ENCODE assay signal across 1 fruit fly cellular context in the genomic region with DNA sequence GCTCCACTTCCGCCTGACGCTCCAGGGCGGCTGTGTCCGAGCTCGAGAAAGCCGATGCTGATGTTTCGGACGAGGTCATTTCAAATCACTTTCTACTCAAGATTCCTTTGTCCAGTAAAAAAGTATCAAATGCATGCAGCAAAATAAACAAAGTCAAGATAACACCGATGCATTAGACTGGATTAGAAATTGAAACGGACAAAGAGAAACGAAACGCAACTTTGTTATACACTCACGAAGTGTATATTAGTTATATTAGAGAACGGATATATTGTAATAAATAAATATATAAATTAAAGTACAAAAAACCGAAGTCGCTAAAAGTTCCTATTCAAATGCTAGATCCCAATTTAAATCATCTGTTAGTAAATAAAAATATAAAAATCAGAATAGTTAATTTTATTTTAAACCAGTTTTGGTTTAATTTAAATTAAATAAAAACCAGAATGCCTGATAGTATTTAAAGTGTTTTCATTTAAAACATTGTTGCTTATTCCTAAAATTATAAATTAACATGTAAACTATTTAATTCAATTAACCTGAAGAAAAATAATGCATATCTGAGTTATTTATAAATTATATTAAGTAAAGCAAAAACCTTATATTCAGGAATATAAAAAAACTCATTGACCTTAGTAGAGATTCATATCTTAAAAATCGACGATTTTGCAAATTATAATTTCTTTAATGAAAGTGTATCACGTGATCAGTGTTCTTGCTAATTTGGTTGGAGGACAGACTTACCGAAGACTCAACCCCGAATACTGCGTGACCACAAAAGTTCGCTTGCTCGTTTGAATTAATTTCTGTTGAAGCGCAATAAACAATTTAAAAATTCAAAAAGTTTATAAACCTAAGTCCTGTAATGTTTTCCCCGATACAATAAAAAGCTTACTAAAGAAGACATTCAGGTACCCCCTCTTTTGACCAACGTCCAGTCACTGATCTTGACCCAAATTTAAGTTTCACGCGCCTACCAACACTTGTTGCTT.
TF ChIP-seq lines count a peak whose summit lies in the region.

A gene (minus strand): TSS at position 164 of the 992 bp plus-strand sequence.

TF ChIP-seq in whole organism, embryonic, 481 proteins besides CTCF, POLR2A, EP300 and RAD21 (continued from another document and continues in another):
- TF ChIP-seq CG10274 (GFP tag; optimal IDR thresholded peaks at IDR 0.05; lab: Kevin White, UChicago), result no peak
- no peak for TF ChIP-seq CG8478 (optimal IDR thresholded peaks at IDR 0.05; lab: Kevin White, UChicago)
- TF ChIP-seq Max (GFP tag; optimal IDR thresholded peaks at IDR 0.05; lab: Kevin White, UChicago), result no peak
- TF ChIP-seq pita (GFP tag; optimal IDR thresholded peaks at IDR 0.05; lab: Kevin White, UChicago), result peak; percentile 83
- TF ChIP-seq CG8388 (GFP tag; optimal IDR thresholded peaks at IDR 0.05; lab: Kevin White, UChicago), result peak; percentile 78
- peak; percentile 67 for TF ChIP-seq B-H1 (GFP tag; IDR thresholded peaks at IDR 0.05; lab: Robert Waterston, UW)
- TF ChIP-seq CG16813 (GFP tag; IDR thresholded peaks at IDR 0.05; lab: Robert Waterston, UW; ENCODE audit: partially characterized antibody), result no peak
- peak; percentile 52 for TF ChIP-seq ind (GFP tag; optimal IDR thresholded peaks at IDR 0.05; lab: Kevin White, UChicago)
- no peak for TF ChIP-seq crol (GFP tag; IDR thresholded peaks at IDR 0.05; lab: Robert Waterston, UW)
- TF ChIP-seq eyg (GFP tag; optimal IDR thresholded peaks at IDR 0.05; lab: Kevin White, UChicago), result no peak
- TF ChIP-seq gfzf (GFP tag; optimal IDR thresholded peaks at IDR 0.05; lab: Kevin White, UChicago), result peak; percentile 61
- no peak for TF ChIP-seq wek (GFP tag; optimal IDR thresholded peaks at IDR 0.05; lab: Kevin White, UChicago)
- peak; percentile 70 for TF ChIP-seq CG15696 (tag; optimal IDR thresholded peaks at IDR 0.05; lab: Kevin White, UChicago)
- TF ChIP-seq dati (GFP tag; IDR thresholded peaks at IDR 0.05; lab: Robert Waterston, UW), result no peak
- peak; percentile 89 for TF ChIP-seq CG3995 (GFP tag; optimal IDR thresholded peaks at IDR 0.05; lab: Kevin White, UChicago)
- peak; percentile 58 for TF ChIP-seq pzg (GFP tag; optimal IDR thresholded peaks at IDR 0.05; lab: Kevin White, UChicago)
- no peak for TF ChIP-seq Hey (tag; optimal IDR thresholded peaks at IDR 0.05; lab: Kevin White, UChicago)
- TF ChIP-seq CG10979 (tag; optimal IDR thresholded peaks at IDR 0.05; lab: Kevin White, UChicago), result peak; percentile 76
- peak; percentile 18 for TF ChIP-seq CG16815 (GFP tag; optimal IDR thresholded peaks at IDR 0.05; lab: Kevin White, UChicago)
- TF ChIP-seq CG6272 (GFP tag; IDR thresholded peaks at IDR 0.05; lab: Robert Waterston, UW), result no peak; the same call in 1 of the 2 replicates
- peak; percentile 35 for TF ChIP-seq CG12155 (GFP tag; optimal IDR thresholded peaks at IDR 0.05; lab: Kevin White, UChicago)
- peak; percentile 39 for TF ChIP-seq CG6683 (GFP tag; optimal IDR thresholded peaks at IDR 0.05; lab: Kevin White, UChicago)
- no peak for TF ChIP-seq hbn (GFP tag; IDR thresholded peaks at IDR 0.05; lab: Robert Waterston, UW; ENCODE audit: partially characterized antibody)
- TF ChIP-seq CG32532 (GFP tag; IDR thresholded peaks at IDR 0.05; lab: Robert Waterston, UW), result peak; percentile 92
- no peak for TF ChIP-seq gt (GFP tag; IDR thresholded peaks at IDR 0.05; lab: Robert Waterston, UW)
- peak; percentile 92 for TF ChIP-seq gem (tag; optimal IDR thresholded peaks at IDR 0.05; lab: Kevin White, UChicago)
- TF ChIP-seq CG10366 (GFP tag; IDR thresholded peaks at IDR 0.05; lab: Robert Waterston, UW), result peak; percentile 84
- TF ChIP-seq CG6791 (GFP tag; IDR thresholded peaks at IDR 0.05; lab: Robert Waterston, UW; ENCODE audit: partially characterized antibody), result no peak
- peak; percentile 25; the same call in 1 of the 2 replicates for TF ChIP-seq peb (GFP tag; IDR thresholded peaks at IDR 0.05; lab: Robert Waterston, UW)
- peak; percentile 25 for TF ChIP-seq CG8281 (tag; optimal IDR thresholded peaks at IDR 0.05; lab: Kevin White, UChicago)
- TF ChIP-seq ro (GFP tag; IDR thresholded peaks at IDR 0.05; lab: Robert Waterston, UW), result peak; percentile 22; the same call in 1 of the 2 replicates
- TF ChIP-seq dmrt99B (tag; optimal IDR thresholded peaks at IDR 0.05; lab: Kevin White, UChicago), result peak; percentile 81
- no peak for TF ChIP-seq CG7963 (GFP tag; IDR thresholded peaks at IDR 0.05; lab: Robert Waterston, UW; ENCODE audit: partially characterized antibody)
- TF ChIP-seq insv (GFP tag; optimal IDR thresholded peaks at IDR 0.05; lab: Kevin White, UChicago), result peak in 1 of 2 experiments; percentile 15
- TF ChIP-seq dimm (GFP tag; IDR thresholded peaks at IDR 0.05; lab: Robert Waterston, UW), result peak; percentile 54; the same call in 1 of the 2 replicates
- peak; percentile 75 for TF ChIP-seq Ada2b (GFP tag; IDR thresholded peaks at IDR 0.05; lab: Robert Waterston, UW)
- TF ChIP-seq CG15269 (tag; optimal IDR thresholded peaks at IDR 0.05; lab: Kevin White, UChicago), result peak; percentile 86
- peak; percentile 18; the same call in 1 of the 2 replicates for TF ChIP-seq Taf1 (GFP tag; IDR thresholded peaks at IDR 0.05; lab: Robert Waterston, UW)
- peak; percentile 68 for TF ChIP-seq CG43689 (GFP tag; IDR thresholded peaks at IDR 0.05; lab: Robert Waterston, UW)
- TF ChIP-seq zfh1 (GFP tag; IDR thresholded peaks at IDR 0.05; lab: Robert Waterston, UW), result peak; percentile 80
- no peak for TF ChIP-seq CG2129 (GFP tag; IDR thresholded peaks at IDR 0.05; lab: Robert Waterston, UW; ENCODE audit: partially characterized antibody)
- TF ChIP-seq ato (GFP tag; IDR thresholded peaks at IDR 0.05; lab: Robert Waterston, UW; ENCODE audit: partially characterized antibody), result no peak
- no peak for TF ChIP-seq CG18011 (GFP tag; optimal IDR thresholded peaks at IDR 0.05; lab: Kevin White, UChicago)
- TF ChIP-seq CG1024 (GFP tag; IDR thresholded peaks at IDR 0.05; lab: Robert Waterston, UW), result peak; percentile 90
- peak; percentile 83 for TF ChIP-seq dmrt11E (tag; optimal IDR thresholded peaks at IDR 0.05; lab: Kevin White, UChicago)
- peak; percentile 50 for TF ChIP-seq NfI (GFP tag; optimal IDR thresholded peaks at IDR 0.05; lab: Kevin White, UChicago)
- TF ChIP-seq CG13894 (tag; optimal IDR thresholded peaks at IDR 0.05; lab: Kevin White, UChicago), result peak; percentile 74
- peak; percentile 63 for TF ChIP-seq CG9215 (GFP tag; IDR thresholded peaks at IDR 0.05; lab: Robert Waterston, UW)
- peak; percentile 61 for TF ChIP-seq CG10321 (GFP tag; IDR thresholded peaks at IDR 0.05; lab: Robert Waterston, UW)
- TF ChIP-seq ci (GFP tag; IDR thresholded peaks at IDR 0.05; lab: Robert Waterston, UW), result peak; percentile 75
- no peak for TF ChIP-seq Dip2 (GFP tag; IDR thresholded peaks at IDR 0.05; lab: Robert Waterston, UW)
- 0 out of 2 replicates have a peak, but pooled peaks have one; percentile 19 for TF ChIP-seq GATAe (GFP tag; conservative IDR thresholded peaks at IDR 0.05; lab: Robert Waterston, UW)
- TF ChIP-seq CG16863 (GFP tag; optimal IDR thresholded peaks at IDR 0.05; lab: Kevin White, UChicago), result peak; percentile 11
- peak; percentile 75 for TF ChIP-seq sisA (GFP tag; IDR thresholded peaks at IDR 0.05; lab: Robert Waterston, UW)
- TF ChIP-seq bsh (GFP tag; optimal IDR thresholded peaks at IDR 0.05; lab: Kevin White, UChicago), result peak in 1 of 2 experiments; percentile 77
- TF ChIP-seq CG17186 (GFP tag; optimal IDR thresholded peaks at IDR 0.05; lab: Kevin White, UChicago), result peak; percentile 62
- TF ChIP-seq CG7556 (GFP tag; optimal IDR thresholded peaks at IDR 0.05; lab: Kevin White, UChicago), result peak; percentile 40
- TF ChIP-seq vnd (GFP tag; IDR thresholded peaks at IDR 0.05; lab: Robert Waterston, UW; ENCODE audit: partially characterized antibody), result no peak
- no peak for TF ChIP-seq oc (tag; optimal IDR thresholded peaks at IDR 0.05; lab: Kevin White, UChicago)
- TF ChIP-seq zfh2 (GFP tag; optimal IDR thresholded peaks at IDR 0.05; lab: Kevin White, UChicago), result peak; percentile 21
- TF ChIP-seq CG17361 (GFP tag; IDR thresholded peaks at IDR 0.05; lab: Robert Waterston, UW), result peak; percentile 93
- TF ChIP-seq CG17385 (GFP tag; optimal IDR thresholded peaks at IDR 0.05; lab: Kevin White, UChicago), result peak; percentile 65
- TF ChIP-seq YL-1 (GFP tag; optimal IDR thresholded peaks at IDR 0.05; lab: Kevin White, UChicago), result peak; percentile 25
- TF ChIP-seq CG11560 (tag; IDR thresholded peaks at IDR 0.05; lab: Robert Waterston, UW), result peak; percentile 12; the same call in 2 of the 3 replicates
- peak; percentile 75; the same call in 2 of the 3 replicates for TF ChIP-seq dysf (GFP tag; IDR thresholded peaks at IDR 0.05; lab: Robert Waterston, UW)
- peak; percentile 29 for TF ChIP-seq lilli (GFP tag; optimal IDR thresholded peaks at IDR 0.05; lab: Kevin White, UChicago)
- TF ChIP-seq CG7357 (GFP tag; IDR thresholded peaks at IDR 0.05; lab: Robert Waterston, UW), result peak; percentile 37; the same call in 1 of the 3 replicates
- no peak for TF ChIP-seq bigmax (GFP tag; optimal IDR thresholded peaks at IDR 0.05; lab: Kevin White, UChicago)
- peak; percentile 23 for TF ChIP-seq CG10654 (GFP tag; optimal IDR thresholded peaks at IDR 0.05; lab: Kevin White, UChicago)
- TF ChIP-seq CG32772 (GFP tag; IDR thresholded peaks at IDR 0.05; lab: Robert Waterston, UW), result peak; percentile 75
- no peak for TF ChIP-seq Doc3 (GFP tag; IDR thresholded peaks at IDR 0.05; lab: Robert Waterston, UW; ENCODE audit: partially characterized antibody)
- TF ChIP-seq Dad (GFP tag; optimal IDR thresholded peaks at IDR 0.05; lab: Kevin White, UChicago), result peak; percentile 19
- 0 out of 2 replicates have a peak, but pooled peaks have one; percentile 57 for TF ChIP-seq CG42726 (GFP tag; IDR thresholded peaks at IDR 0.05; lab: Robert Waterston, UW; ENCODE audit: partially characterized antibody)
- peak; percentile 83 for TF ChIP-seq nmo (GFP tag; optimal IDR thresholded peaks at IDR 0.05; lab: Kevin White, UChicago)
- TF ChIP-seq Doc2 (GFP tag; IDR thresholded peaks at IDR 0.05; lab: Robert Waterston, UW), result no peak
- TF ChIP-seq ATbp (GFP tag; optimal IDR thresholded peaks at IDR 0.05; lab: Kevin White, UChicago), result no peak
- peak; percentile 72 for TF ChIP-seq MESR4 (GFP tag; optimal IDR thresholded peaks at IDR 0.05; lab: Kevin White, UChicago)
- TF ChIP-seq CG9727 (GFP tag; optimal IDR thresholded peaks at IDR 0.05; lab: Kevin White, UChicago), result peak; percentile 64
- TF ChIP-seq CG2678 (tag; optimal IDR thresholded peaks at IDR 0.05; lab: Kevin White, UChicago), result peak; percentile 89
- TF ChIP-seq HLH4C (GFP tag; IDR thresholded peaks at IDR 0.05; lab: Robert Waterston, UW; ENCODE audit: partially characterized antibody), result no peak
- no peak for TF ChIP-seq CG15479 (GFP tag; optimal IDR thresholded peaks at IDR 0.05; lab: Kevin White, UChicago)
- TF ChIP-seq Opbp (GFP tag; IDR thresholded peaks at IDR 0.05; lab: Robert Waterston, UW; ENCODE audit: partially characterized antibody), result no peak
- TF ChIP-seq chinmo (GFP tag; IDR thresholded peaks at IDR 0.05; lab: Robert Waterston, UW; ENCODE audit: partially characterized antibody), result 0 out of 4 replicates have a peak, but pooled peaks have one; percentile 25
- no peak for TF ChIP-seq CG6654 (GFP tag; optimal IDR thresholded peaks at IDR 0.05; lab: Kevin White, UChicago)
- peak; percentile 66 for TF ChIP-seq Fer2 (tag; optimal IDR thresholded peaks at IDR 0.05; lab: Kevin White, UChicago)
- peak; percentile 44 for TF ChIP-seq bcd (GFP tag; optimal IDR thresholded peaks at IDR 0.05; lab: Kevin White, UChicago)
- no peak for TF ChIP-seq fd102C (GFP tag; optimal IDR thresholded peaks at IDR 0.05; lab: Kevin White, UChicago)
- TF ChIP-seq CG6175 (GFP tag; IDR thresholded peaks at IDR 0.05; lab: Robert Waterston, UW), result 0 out of 3 replicates have a peak, but pooled peaks have one; percentile 42
- TF ChIP-seq cg (GFP tag; optimal IDR thresholded peaks at IDR 0.05; lab: Kevin White, UChicago), result no peak
- no peak for TF ChIP-seq D (optimal IDR thresholded peaks at IDR 0.05; lab: Kevin White, UChicago)
- TF ChIP-seq D (GFP tag; optimal IDR thresholded peaks at IDR 0.05; lab: Kevin White, UChicago), result peak; percentile 21
- TF ChIP-seq hb (GFP tag; IDR thresholded peaks at IDR 0.05; lab: Robert Waterston, UW; ENCODE audit: partially characterized antibody), result no peak
- no peak for TF ChIP-seq psq (GFP tag; optimal IDR thresholded peaks at IDR 0.05; lab: Kevin White, UChicago)
- peak; percentile 80 for TF ChIP-seq PHDP (tag; optimal IDR thresholded peaks at IDR 0.05; lab: Kevin White, UChicago)
- TF ChIP-seq nerfin-1 (tag; optimal IDR thresholded peaks at IDR 0.05; lab: Kevin White, UChicago), result peak; percentile 57
- TF ChIP-seq trh (GFP tag; optimal IDR thresholded peaks at IDR 0.05; lab: Kevin White, UChicago), result no peak
- peak; percentile 79; the same call in 2 of the 3 replicates for TF ChIP-seq ase (GFP tag; IDR thresholded peaks at IDR 0.05; lab: Robert Waterston, UW)
- TF ChIP-seq zf30C (GFP tag; optimal IDR thresholded peaks at IDR 0.05; lab: Kevin White, UChicago), result peak; percentile 48
- no peak for TF ChIP-seq tio (GFP tag; optimal IDR thresholded peaks at IDR 0.05; lab: Kevin White, UChicago)
- TF ChIP-seq CG10565 (GFP tag; optimal IDR thresholded peaks at IDR 0.05; lab: Kevin White, UChicago), result no peak
- TF ChIP-seq CG9797 (GFP tag; optimal IDR thresholded peaks at IDR 0.05; lab: Kevin White, UChicago), result no peak
- peak; percentile 60 for TF ChIP-seq CG13624 (GFP tag; optimal IDR thresholded peaks at IDR 0.05; lab: Kevin White, UChicago)
- peak; percentile 11 for TF ChIP-seq CG4854 (GFP tag; optimal IDR thresholded peaks at IDR 0.05; lab: Kevin White, UChicago)
- TF ChIP-seq Atf-2 (GFP tag; optimal IDR thresholded peaks at IDR 0.05; lab: Kevin White, UChicago), result peak; percentile 29
- TF ChIP-seq seq (GFP tag; IDR thresholded peaks at IDR 0.05; lab: Robert Waterston, UW), result no peak
- peak; percentile 11 for TF ChIP-seq pnt (GFP tag; optimal IDR thresholded peaks at IDR 0.05; lab: Kevin White, UChicago)
- TF ChIP-seq Ravus (GFP tag; IDR thresholded peaks at IDR 0.05; lab: Robert Waterston, UW), result peak; percentile 44
- peak; percentile 30 for TF ChIP-seq MTF-1 (GFP tag; optimal IDR thresholded peaks at IDR 0.05; lab: Kevin White, UChicago; ENCODE audit: borderline replicate concordance)
- TF ChIP-seq CG8290 (GFP tag; optimal IDR thresholded peaks at IDR 0.05; lab: Kevin White, UChicago), result no peak
- peak in 1 of 2 experiments; percentile 69 for TF ChIP-seq CG8290 (tag; optimal IDR thresholded peaks at IDR 0.05; lab: Kevin White, UChicago)
- no peak for TF ChIP-seq CG1792 (GFP tag; optimal IDR thresholded peaks at IDR 0.05; lab: Kevin White, UChicago)
- no peak for TF ChIP-seq gcm2 (GFP tag; optimal IDR thresholded peaks at IDR 0.05; lab: Kevin White, UChicago)
- TF ChIP-seq CG11247 (GFP tag; IDR thresholded peaks at IDR 0.05; lab: Robert Waterston, UW), result peak; percentile 70; the same call in 1 of the 2 replicates
- no peak for TF ChIP-seq CG7928 (GFP tag; optimal IDR thresholded peaks at IDR 0.05; lab: Kevin White, UChicago)
- peak; percentile 78 for TF ChIP-seq ssp (GFP tag; IDR thresholded peaks at IDR 0.05; lab: Robert Waterston, UW)
